Fruit fly (Drosophila melanogaster) whole organism, prepupa: ENCODE results near the gene beta-PheRS.

ENCODE experiments used
- Blimp-1 ChIP-seq: fragments of 200-800 bp; sonication (Bioruptor generic); optimal IDR thresholded peaks from 3 replicates; lab custom pipeline; 2017; ENCODE audit warnings: missing biosample characterization, missing genetic modification characterization, mild to moderate bottlenecking, moderate library complexity, missing genetic modification reagents
- CG10631 ChIP-seq: fragments of 200-800 bp; sonication (Bioruptor generic); optimal IDR thresholded peaks from 2 replicates; lab custom pipeline; 2016; ENCODE audit warnings: missing biosample characterization, missing genetic modification characterization
- CG15336 ChIP-seq: fragments of 200-800 bp; sonication (Bioruptor generic); IDR thresholded peaks from 2 replicates; pipeline ENCODE4 v1.3.6; 2022; ENCODE audit warnings: missing biosample characterization, missing genetic modification characterization
- CG1621 ChIP-seq: fragments of 200-800 bp; sonication (Bioruptor generic); optimal IDR thresholded peaks from 3 replicates; lab custom pipeline; 2018; ENCODE audit warnings: missing biosample characterization, mild to moderate bottlenecking, missing genetic modification characterization
- CG3032 ChIP-seq: fragments of 200-800 bp; optimal IDR thresholded peaks from 2 replicates; lab custom pipeline; 2019; ENCODE audit warnings: missing biosample characterization, mild to moderate bottlenecking, missing genetic modification characterization, moderate library complexity
- CG31627 ChIP-seq: fragments of 200-800 bp; sonication (Bioruptor generic); optimal IDR thresholded peaks from 3 replicates; lab custom pipeline; 2016; ENCODE audit warnings: missing biosample characterization, missing genetic modification characterization
- CG32006 ChIP-seq: fragments of 200-800 bp; sonication (Bioruptor generic); optimal IDR thresholded peaks from 3 replicates; lab custom pipeline; 2017; ENCODE audit warnings: missing biosample characterization, mild to moderate bottlenecking, missing genetic modification characterization
- CG3919 ChIP-seq: fragments of 200-800 bp; sonication (Bioruptor generic); optimal IDR thresholded peaks from 3 replicates; lab custom pipeline; 2016; ENCODE audit warnings: missing biosample characterization, missing genetic modification characterization
- CG4318 ChIP-seq: fragments of 200-800 bp; sonication (Bioruptor generic); optimal IDR thresholded peaks from 3 replicates; lab custom pipeline; 2017; ENCODE audit warnings: missing biosample characterization, mild to moderate bottlenecking, missing genetic modification characterization
- CG6163 ChIP-seq: fragments of 200-800 bp; sonication (Bioruptor generic); IDR thresholded peaks from 3 replicates; pipeline ENCODE4 v1.3.6; 2022; ENCODE audit warnings: missing biosample characterization, missing genetic modification characterization
- CG6792 ChIP-seq: fragments of 200-800 bp; sonication (Bioruptor generic); optimal IDR thresholded peaks from 3 replicates; lab custom pipeline; 2016; ENCODE audit warnings: missing biosample characterization, missing genetic modification characterization
- CG6808 ChIP-seq: fragments of 200-800 bp; sonication (Bioruptor generic); optimal IDR thresholded peaks from 3 replicates; lab custom pipeline; 2017; ENCODE audit warnings: missing biosample characterization, missing genetic modification characterization, mild to moderate bottlenecking, moderate library complexity, missing genetic modification reagents
- CG6854 ChIP-seq: fragments of 200-800 bp; sonication (Bioruptor generic); optimal IDR thresholded peaks from 2 replicates; lab custom pipeline; 2017; ENCODE audit warnings: missing biosample characterization, mild to moderate bottlenecking, missing genetic modification characterization
- CG7368 ChIP-seq: fragments of 200-800 bp; sonication (Bioruptor generic); optimal IDR thresholded peaks from 3 replicates; lab custom pipeline; 2016; ENCODE audit warnings: missing biosample characterization, missing genetic modification characterization
- CG8119 ChIP-seq: fragments of 200-800 bp; sonication (Bioruptor generic); IDR thresholded peaks from 3 replicates; pipeline ENCODE4 v1.3.6; 2022; ENCODE audit warnings: missing biosample characterization, missing genetic modification characterization
- CG8319 ChIP-seq: fragments of 200-800 bp; sonication (Bioruptor generic); optimal IDR thresholded peaks from 3 replicates; lab custom pipeline; 2016; ENCODE audit warnings: missing biosample characterization, missing genetic modification characterization
- CG8632 ChIP-seq: fragments of 200-800 bp; sonication (Bioruptor generic); optimal IDR thresholded peaks from 3 replicates; lab custom pipeline; 2016; ENCODE audit warnings: missing biosample characterization, missing genetic modification characterization
- Eip78C ChIP-seq: fragments of 200-800 bp; sonication (Bioruptor generic); peaks from one replicate; lab custom pipeline; 2016; ENCODE audit warnings: missing biosample characterization, missing genetic modification characterization
- Eip93F ChIP-seq: fragments of 200-800 bp; sonication (Bioruptor generic); optimal IDR thresholded peaks from 2 replicates; lab custom pipeline; 2016; ENCODE audit warnings: missing biosample characterization, mild to moderate bottlenecking, missing genetic modification characterization
- Ets21C ChIP-seq: fragments of 200-800 bp; sonication (Bioruptor generic); optimal IDR thresholded peaks from 3 replicates; lab custom pipeline; 2016; ENCODE audit warnings: missing biosample characterization, missing genetic modification characterization
- Gug ChIP-seq: fragments of 200-800 bp; sonication (Bioruptor generic); IDR thresholded peaks from 2 replicates; pipeline ENCODE4 v1.3.6; 2022; ENCODE audit warnings: missing biosample characterization, missing genetic modification characterization
- Hr38 ChIP-seq: sonication (Bioruptor generic); optimal IDR thresholded peaks from 2 replicates; lab custom pipeline; 2016; ENCODE audit warnings: missing biosample characterization, missing genetic modification characterization
- Hr39 ChIP-seq: fragments of 200-800 bp; sonication (Bioruptor generic); optimal IDR thresholded peaks from 2 replicates; lab custom pipeline; 2016; ENCODE audit warnings: missing biosample characterization, missing genetic modification characterization
- Hr4 ChIP-seq: fragments of 200-800 bp; sonication (Bioruptor generic); optimal IDR thresholded peaks from 3 replicates; lab custom pipeline; 2016; ENCODE audit warnings: missing biosample characterization, missing genetic modification characterization
- Lpt ChIP-seq: fragments of 200-800 bp; sonication (Bioruptor generic); optimal IDR thresholded peaks from 3 replicates; lab custom pipeline; 2016; ENCODE audit warnings: missing biosample characterization, missing genetic modification characterization
- Met ChIP-seq: fragments of 200-800 bp; sonication (Bioruptor generic); optimal IDR thresholded peaks from 3 replicates; lab custom pipeline; 2016; ENCODE audit warnings: missing biosample characterization, missing genetic modification characterization
- Sox14 ChIP-seq: fragments of 200-800 bp; sonication (Bioruptor generic); optimal IDR thresholded peaks from 3 replicates; lab custom pipeline; 2016; ENCODE audit warnings: missing biosample characterization, missing genetic modification characterization
- Sox15 ChIP-seq: fragments of 200-800 bp; sonication (Bioruptor generic); optimal IDR thresholded peaks from 3 replicates; lab custom pipeline; 2016; ENCODE audit warnings: missing biosample characterization, missing genetic modification characterization
- achi ChIP-seq: fragments of 200-800 bp; sonication (Bioruptor generic); optimal IDR thresholded peaks from 3 replicates; lab custom pipeline; 2016; ENCODE audit warnings: missing biosample characterization, missing genetic modification characterization
- acj6 ChIP-seq: fragments of 200-800 bp; sonication (Bioruptor generic); optimal IDR thresholded peaks from 3 replicates; lab custom pipeline; 2016; ENCODE audit warnings: missing biosample characterization, missing genetic modification characterization
- cyc ChIP-seq: fragments of 200-800 bp; sonication (Bioruptor generic); optimal IDR thresholded peaks from 3 replicates; lab custom pipeline; 2016; ENCODE audit warnings: missing biosample characterization, missing genetic modification characterization
- dac ChIP-seq: fragments of 200-800 bp; sonication (Bioruptor generic); optimal IDR thresholded peaks from 2 replicates; lab custom pipeline; 2017; ENCODE audit warnings: missing biosample characterization, mild to moderate bottlenecking, missing genetic modification characterization
- dsx ChIP-seq: fragments of 200-800 bp; optimal IDR thresholded peaks from 3 replicates; lab custom pipeline; 2019; ENCODE audit warnings: missing biosample characterization, mild to moderate bottlenecking, missing genetic modification characterization, moderate library complexity; ENCODE audit not compliant: poor library complexity, severe bottlenecking
- eg ChIP-seq: fragments of 200-800 bp; sonication (Bioruptor generic); IDR thresholded peaks from 3 replicates; pipeline ENCODE4 v1.3.6; 2022; ENCODE audit warnings: missing biosample characterization, missing genetic modification characterization
- esn ChIP-seq: fragments of 200-800 bp; sonication (Bioruptor generic); optimal IDR thresholded peaks from 2 replicates; lab custom pipeline; 2016; ENCODE audit warnings: missing biosample characterization, mild to moderate bottlenecking, missing genetic modification characterization, moderate library complexity
- fd59A ChIP-seq: fragments of 200-800 bp; sonication (Bioruptor generic); optimal IDR thresholded peaks from 2 replicates; lab custom pipeline; 2017; ENCODE audit warnings: missing biosample characterization, mild to moderate bottlenecking, missing genetic modification characterization, missing genetic modification reagents
- fd85E ChIP-seq: fragments of 200-800 bp; sonication (Bioruptor generic); optimal IDR thresholded peaks from 3 replicates; lab custom pipeline; 2016; ENCODE audit warnings: missing biosample characterization, missing genetic modification characterization
- fkh ChIP-seq: fragments of 200-800 bp; sonication (Bioruptor generic); optimal IDR thresholded peaks from 3 replicates; lab custom pipeline; 2017; ENCODE audit warnings: missing biosample characterization, mild to moderate bottlenecking, missing genetic modification characterization, moderate library complexity
- lz ChIP-seq: fragments of 200-800 bp; sonication (Bioruptor generic); optimal IDR thresholded peaks from 3 replicates; lab custom pipeline; 2016; ENCODE audit warnings: missing biosample characterization, missing genetic modification characterization
- net ChIP-seq: fragments of 200-800 bp; sonication (Bioruptor generic); optimal IDR thresholded peaks from 3 replicates; lab custom pipeline; 2016; ENCODE audit warnings: missing biosample characterization, missing genetic modification characterization
- pdm3 ChIP-seq: fragments of 200-800 bp; sonication (Bioruptor generic); optimal IDR thresholded peaks from 3 replicates; lab custom pipeline; 2016; ENCODE audit warnings: missing biosample characterization, missing genetic modification characterization
- salr ChIP-seq, 2 experiments: fragments of 200-800 bp; sonication (Bioruptor generic); optimal IDR thresholded peaks; 3 replicates each; lab custom pipeline; 2016 to 2018; ENCODE audit warnings: missing biosample characterization in 2 of 2, missing genetic modification characterization in 2 of 2, mild to moderate bottlenecking in 1 of 2
- spab ChIP-seq: fragments of 200-800 bp; sonication (Bioruptor generic); optimal IDR thresholded peaks from 2 replicates; lab custom pipeline; 2017; ENCODE audit warnings: missing biosample characterization, mild to moderate bottlenecking, missing genetic modification characterization, missing genetic modification reagents
- ss ChIP-seq, 2 experiments: fragments of 200-800 bp; sonication (Bioruptor generic); optimal IDR thresholded peaks; 2 replicates in 1 of 2; 3 replicates in 1 of 2; lab custom pipeline; 2017 to 2018; ENCODE audit warnings: mild to moderate bottlenecking in 2 of 2, missing biosample characterization in 2 of 2, missing genetic modification characterization in 2 of 2, moderate library complexity in 1 of 2
- svp ChIP-seq: fragments of 200-800 bp; sonication (Bioruptor generic); peaks from one replicate; lab custom pipeline; 2016; ENCODE audit warnings: missing biosample characterization, missing genetic modification characterization
- topi ChIP-seq: fragments of 200-800 bp; sonication (Bioruptor generic); optimal IDR thresholded peaks from 3 replicates; lab custom pipeline; 2016; ENCODE audit warnings: missing biosample characterization, missing genetic modification characterization
- vri ChIP-seq: fragments of 200-800 bp; sonication (Bioruptor generic); optimal IDR thresholded peaks from 3 replicates; lab custom pipeline; 2016; ENCODE audit warnings: missing biosample characterization, mild to moderate bottlenecking, missing genetic modification characterization

beta-PheRS gene

DNA sequence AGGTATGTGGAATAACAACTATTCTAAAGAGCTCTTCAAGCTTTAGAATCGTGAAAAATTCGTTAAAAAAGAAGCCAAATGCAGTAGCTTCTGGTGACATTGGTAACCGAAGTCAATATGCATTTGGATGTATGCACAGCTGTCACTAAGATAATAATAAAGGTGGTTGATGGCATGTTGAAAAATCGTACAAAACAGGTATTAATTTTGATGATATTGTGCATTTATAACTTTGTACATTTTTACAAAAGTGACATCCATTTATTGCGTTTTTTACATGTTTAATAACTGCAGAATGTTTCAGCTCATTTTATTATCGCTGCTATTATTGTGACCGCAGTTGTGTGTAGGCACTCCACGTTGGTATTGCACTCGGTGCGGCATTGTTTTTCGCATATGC, 49.0 kb upstream of the beta-PheRS start (continued):
- no peak for TF ChIP-seq Sox14 (GFP tag; lab: Kevin White, UChicago)
- TF ChIP-seq CG8119 (GFP tag; lab: Robert Waterston, UW), result no peak; the same call in 2 of the 3 replicates
- TF ChIP-seq CG1621 (tag; lab: Kevin White, UChicago), result no peak
- no peak for TF ChIP-seq fkh (GFP tag; lab: Kevin White, UChicago)
- TF ChIP-seq salr (GFP tag; optimal IDR thresholded peaks at IDR 0.05; lab: Kevin White, UChicago), result no peak
- TF ChIP-seq dsx (GFP tag; lab: Kevin White, UChicago), result no peak
- peak; percentile 39 for TF ChIP-seq acj6 (GFP tag; lab: Kevin White, UChicago)
- peak; percentile 23 for TF ChIP-seq Sox15 (GFP tag; lab: Kevin White, UChicago)
- TF ChIP-seq Blimp-1 (GFP tag; lab: Kevin White, UChicago), result no peak
- TF ChIP-seq cyc (GFP tag; lab: Kevin White, UChicago), result peak; percentile 41
- TF ChIP-seq esn, result peak; percentile 59
- TF ChIP-seq eg, result peak; percentile 53
- TF ChIP-seq, all 60 proteins: peak for 29

DNA sequence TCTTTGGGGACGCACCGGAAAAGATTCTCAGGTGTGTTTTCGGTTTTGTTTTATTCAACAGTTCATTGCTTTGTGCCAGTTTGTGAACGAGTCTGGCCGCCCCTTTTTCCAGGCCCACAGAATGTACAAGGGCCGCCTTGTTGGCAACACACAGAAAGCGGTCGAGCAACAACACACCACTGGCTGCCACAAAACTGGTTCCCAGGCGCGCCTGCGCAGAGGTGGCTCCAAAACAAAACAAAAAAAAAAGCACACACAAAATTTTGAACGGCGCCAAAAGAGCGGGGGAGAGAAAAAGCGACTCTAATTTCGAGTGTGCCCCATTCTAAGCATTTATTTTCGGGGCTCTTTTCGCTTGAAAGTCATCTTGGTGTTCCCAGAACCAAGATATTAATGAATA, 46.7 kb upstream of the beta-PheRS start:
- TF ChIP-seq CG8119 (GFP tag; lab: Robert Waterston, UW), result no peak

DNA sequence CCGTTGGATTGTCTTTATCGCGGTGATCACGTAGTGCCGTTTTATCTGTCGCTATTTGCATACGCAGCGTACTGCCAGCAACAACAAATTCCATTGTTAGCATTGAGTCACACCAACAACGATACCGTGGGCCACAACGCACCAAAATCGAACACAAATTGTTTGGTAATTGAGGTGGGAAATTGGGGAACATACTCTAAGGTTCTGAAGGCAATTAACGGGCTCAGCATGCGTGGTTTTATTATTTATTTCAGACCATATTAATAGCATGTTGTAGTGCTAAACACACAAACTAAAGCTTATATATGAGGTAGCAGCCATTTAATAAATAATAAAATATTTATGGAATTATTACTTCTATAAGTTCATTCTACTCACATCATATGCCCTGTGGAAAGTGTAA, 46.1 kb upstream of the beta-PheRS start:
- TF ChIP-seq CG6163 (GFP tag; lab: Robert Waterston, UW) (no peak; the same call in 2 of the 3 replicates), ss (GFP tag; optimal IDR thresholded peaks at IDR 0.05; lab: Kevin White, UChicago) (peak in 1 of 2 experiments; percentile 31), Sox14 (GFP tag; lab: Kevin White, UChicago) (peak; percentile 34), CG6808 (GFP tag; lab: Kevin White, UChicago) (peak; percentile 31), salr (GFP tag; optimal IDR thresholded peaks at IDR 0.05; lab: Kevin White, UChicago) (peak in 1 of 2 experiments; percentile 22), achi (GFP tag; lab: Kevin White, UChicago) (peak; percentile 45), net (peak; percentile 37), Hr4 (peak; percentile 14), topi (GFP tag; lab: Kevin White, UChicago) (peak; percentile 50), CG15336 (GFP tag; lab: Robert Waterston, UW) (no peak), CG7368 (GFP tag; lab: Kevin White, UChicago) (no peak), CG6854 (GFP tag; lab: Kevin White, UChicago) (no peak), Eip78C (GFP tag; lab: Kevin White, UChicago) (peak; percentile 84), Lpt (GFP tag; lab: Kevin White, UChicago) (no peak), dac (no peak), pdm3 (peak; percentile 32), cyc (GFP tag; lab: Kevin White, UChicago) (peak; percentile 43), CG8119 (GFP tag; lab: Robert Waterston, UW) (no peak), CG8632 (peak; percentile 11), eg (no peak), svp (GFP tag; lab: Kevin White, UChicago) (no peak), CG8319 (GFP tag; lab: Kevin White, UChicago) (no peak), CG4318 (GFP tag; lab: Kevin White, UChicago) (peak; percentile 14), Hr39 (GFP tag; lab: Kevin White, UChicago) (peak; percentile 39), spab (GFP tag; lab: Kevin White, UChicago) (no peak), Sox15 (GFP tag; lab: Kevin White, UChicago) (no peak), Met (GFP tag; lab: Kevin White, UChicago) (peak; percentile 54), CG3919 (GFP tag; lab: Kevin White, UChicago) (peak; percentile 39), fkh (GFP tag; lab: Kevin White, UChicago) (peak; percentile 84), Gug (no peak), CG6792 (no peak), Eip93F (no peak), CG3032 (tag; lab: Kevin White, UChicago) (peak; percentile 19), CG31627 (GFP tag; lab: Kevin White, UChicago) (peak; percentile 40), Ets21C (GFP tag; lab: Kevin White, UChicago) (no peak), lz (GFP tag; lab: Kevin White, UChicago) (peak; percentile 34), vri (peak; percentile 34), fd85E (GFP tag; lab: Kevin White, UChicago) (no peak), CG10631 (GFP tag; lab: Kevin White, UChicago) (peak; percentile 18), Hr38 (no peak), CG32006 (peak; percentile 44), fd59A (GFP tag; lab: Kevin White, UChicago) (peak; percentile 2), CG1621 (tag; lab: Kevin White, UChicago) (no peak)
